Fruit fly (Drosophila melanogaster) whole organism, embryonic: ENCODE measurements around the gene sbr.

Experiments
- Atf6 ChIP-seq: fragments of 200-800 bp; sonication (Bioruptor generic); IDR thresholded peaks from 2 replicates; pipeline ENCODE4 v1.3.6; 2022; ENCODE audit warnings: missing biosample characterization, missing genetic modification characterization
- CG11085 ChIP-seq: fragments of 200-800 bp; sonication (Bioruptor generic); IDR thresholded peaks from 2 replicates; pipeline ENCODE4 v1.3.6; 2022; ENCODE audit warnings: missing biosample characterization, missing genetic modification characterization
- CG12942 ChIP-seq: fragments of 200-800 bp; sonication (Bioruptor generic); optimal IDR thresholded peaks from 3 replicates; lab custom pipeline; 2016; ENCODE audit warnings: missing biosample characterization, missing genetic modification characterization
- CG13123 ChIP-seq: fragments of 200-800 bp; sonication (Bioruptor generic); optimal IDR thresholded peaks from 2 replicates; lab custom pipeline; 2016; ENCODE audit warnings: missing biosample characterization, missing genetic modification characterization
- CG13775 ChIP-seq: fragments of 200-800 bp; sonication (Bioruptor generic); optimal IDR thresholded peaks from 3 replicates; lab custom pipeline; 2017; ENCODE audit warnings: missing biosample characterization, mild to moderate bottlenecking, missing genetic modification characterization
- CG13894 ChIP-seq: fragments of 200-800 bp; sonication (Bioruptor generic); optimal IDR thresholded peaks from 3 replicates; lab custom pipeline; 2018; ENCODE audit warnings: missing biosample characterization, mild to moderate bottlenecking, missing genetic modification characterization, moderate library complexity
- CG14441 ChIP-seq: fragments of 200-800 bp; sonication (Bioruptor generic); IDR thresholded peaks from 2 replicates; pipeline ENCODE4 v1.3.6; 2022; ENCODE audit warnings: missing biosample characterization, missing genetic modification characterization
- CG14710 ChIP-seq: fragments of 200-800 bp; sonication (Bioruptor generic); optimal IDR thresholded peaks from 3 replicates; lab custom pipeline; 2019; ENCODE audit warnings: missing biosample characterization, mild to moderate bottlenecking, missing genetic modification characterization, moderate library complexity
- CG14860 ChIP-seq: fragments of 200-800 bp; sonication (Bioruptor generic); IDR thresholded peaks from 3 replicates; pipeline ENCODE4 v1.3.6; 2022; ENCODE audit warnings: missing biosample characterization, missing genetic modification characterization; ENCODE audit not compliant: partially characterized antibody
- CG14965 ChIP-seq: fragments of 200-800 bp; sonication (Bioruptor generic); optimal IDR thresholded peaks from 2 replicates; lab custom pipeline; 2016; ENCODE audit warnings: missing biosample characterization, missing genetic modification characterization, borderline replicate concordance
- CG15514 ChIP-seq: fragments of 200-800 bp; sonication (Bioruptor generic); optimal IDR thresholded peaks from 3 replicates; lab custom pipeline; 2017; ENCODE audit warnings: missing biosample characterization, missing genetic modification characterization, mild to moderate bottlenecking, moderate library complexity, missing genetic modification reagents
- CG15601 ChIP-seq: fragments of 200-800 bp; sonication (Bioruptor generic); optimal IDR thresholded peaks from 3 replicates; lab custom pipeline; 2019; ENCODE audit warnings: missing biosample characterization, mild to moderate bottlenecking, missing genetic modification characterization, moderate library complexity
- CG16779 ChIP-seq: fragments of 200-800 bp; sonication (Bioruptor generic); IDR thresholded peaks from 2 replicates; pipeline ENCODE4 v1.3.6; 2022; ENCODE audit warnings: missing biosample characterization, missing genetic modification characterization
- CG3065 ChIP-seq: fragments of 200-800 bp; sonication (Bioruptor generic); optimal IDR thresholded peaks from 2 replicates; lab custom pipeline; 2016; ENCODE audit warnings: missing biosample characterization, missing genetic modification characterization
- CG32772 ChIP-seq: fragments of 200-800 bp; sonication (Bioruptor generic); IDR thresholded peaks from 2 replicates; pipeline ENCODE4 v1.3.6; 2022; ENCODE audit warnings: missing biosample characterization, missing genetic modification characterization
- CG33213 ChIP-seq: fragments of 200-800 bp; sonication (Bioruptor generic); optimal IDR thresholded peaks from 3 replicates; lab custom pipeline; 2016; ENCODE audit warnings: missing biosample characterization, missing genetic modification characterization
- CG34224 ChIP-seq: fragments of 200-800 bp; sonication (Bioruptor generic); IDR thresholded peaks from 3 replicates; pipeline ENCODE4 v1.3.6; 2022; ENCODE audit warnings: missing biosample characterization, missing genetic modification characterization; ENCODE audit not compliant: partially characterized antibody
- CG3726 ChIP-seq: fragments of 200-800 bp; sonication (Bioruptor generic); IDR thresholded peaks from 3 replicates; pipeline ENCODE4, ENCODE4 v1.3.6; 2022; ENCODE audit warnings: missing biosample characterization, missing genetic modification characterization
- CG3995 ChIP-seq: fragments of 200-800 bp; sonication (Bioruptor generic); optimal IDR thresholded peaks from 3 replicates; lab custom pipeline; 2016; ENCODE audit warnings: missing biosample characterization, missing genetic modification characterization
- CG6175 ChIP-seq: fragments of 200-800 bp; sonication (Bioruptor generic); IDR thresholded peaks from 3 replicates; pipeline ENCODE4 v1.3.6; 2022; ENCODE audit warnings: missing biosample characterization, missing genetic modification characterization
- CG6254 ChIP-seq: fragments of 200-800 bp; sonication (Bioruptor generic); optimal IDR thresholded peaks from 3 replicates; lab custom pipeline; 2017; ENCODE audit warnings: mild to moderate bottlenecking, missing biosample characterization, missing genetic modification reagents, missing genetic modification characterization
- CG6791 ChIP-seq: fragments of 200-800 bp; sonication (Bioruptor generic); IDR thresholded peaks from 3 replicates; pipeline ENCODE4 v1.3.6; 2022; ENCODE audit warnings: missing biosample characterization, missing genetic modification characterization; ENCODE audit not compliant: partially characterized antibody
- CG6854 ChIP-seq: fragments of 200-800 bp; sonication (Bioruptor generic); optimal IDR thresholded peaks from 3 replicates; lab custom pipeline; 2017; ENCODE audit warnings: missing biosample characterization, mild to moderate bottlenecking, missing genetic modification characterization
- Camta ChIP-seq: fragments of 200-800 bp; sonication (Bioruptor generic); optimal IDR thresholded peaks from 2 replicates; lab custom pipeline; 2016; ENCODE audit warnings: missing biosample characterization, missing genetic modification characterization
- E2f2 ChIP-seq: fragments of 200-800 bp; sonication (Bioruptor generic); IDR thresholded peaks from 2 replicates; pipeline ENCODE4 v1.3.6; 2022; ENCODE audit warnings: missing biosample characterization, missing genetic modification characterization
- Ets65A ChIP-seq: fragments of 200-800 bp; sonication (Bioruptor generic); peaks from one replicate; lab custom pipeline; 2016; ENCODE audit warnings: missing biosample characterization, missing genetic modification characterization
- Fer2 ChIP-seq: fragments of 200-800 bp; sonication (Bioruptor generic); optimal IDR thresholded peaks from 2 replicates; lab custom pipeline; 2018; ENCODE audit warnings: missing biosample characterization, mild to moderate bottlenecking, missing genetic modification characterization, moderate library complexity
- Fer3 ChIP-seq: fragments of 200-800 bp; sonication (Bioruptor generic); optimal IDR thresholded peaks from 2 replicates; lab custom pipeline; 2018; ENCODE audit warnings: missing biosample characterization, mild to moderate bottlenecking, missing genetic modification characterization, moderate library complexity
- HHEX ChIP-seq: fragments of 200-800 bp; sonication (Bioruptor generic); optimal IDR thresholded peaks from 3 replicates; lab custom pipeline; 2017; ENCODE audit warnings: missing biosample characterization, mild to moderate bottlenecking, missing genetic modification characterization, missing genetic modification reagents
- HLH3B ChIP-seq: fragments of 200-800 bp; sonication (Bioruptor generic); IDR thresholded peaks from 2 replicates; pipeline ENCODE4 v1.3.6; 2022; ENCODE audit warnings: missing biosample characterization, missing genetic modification characterization
- Jarid2 ChIP-seq: fragments of 200-800 bp; sonication (Bioruptor generic); optimal IDR thresholded peaks from 3 replicates; lab custom pipeline; 2017; ENCODE audit warnings: mild to moderate bottlenecking, missing biosample characterization, missing genetic modification reagents, missing genetic modification characterization
- Lim3 ChIP-seq: fragments of 200-800 bp; sonication (Bioruptor generic); IDR thresholded peaks from 2 replicates; pipeline ENCODE4 v1.3.6; 2022; ENCODE audit warnings: missing biosample characterization, missing genetic modification characterization
- Nf-YA ChIP-seq: fragments of 200-800 bp; sonication (Bioruptor generic); IDR thresholded peaks from 2 replicates; pipeline ENCODE4 v1.3.6; 2022; ENCODE audit warnings: missing biosample characterization, missing genetic modification characterization
- Rx ChIP-seq: fragments of 200-800 bp; sonication (Bioruptor generic); IDR thresholded peaks from 2 replicates; pipeline ENCODE4 v1.3.6; 2022; ENCODE audit warnings: missing biosample characterization, missing genetic modification characterization
- Side ChIP-seq: fragments of 200-800 bp; sonication (Bioruptor generic); optimal IDR thresholded peaks from 2 replicates; lab custom pipeline; 2016; ENCODE audit warnings: missing biosample characterization, missing genetic modification characterization
- Vsx1 ChIP-seq: fragments of 200-800 bp; sonication (Bioruptor generic); optimal IDR thresholded peaks from 2 replicates; lab custom pipeline; 2017; ENCODE audit warnings: missing biosample characterization, mild to moderate bottlenecking, missing genetic modification characterization, missing genetic modification reagents
- abd-A ChIP-seq: fragments of 200-800 bp; sonication (Bioruptor generic); optimal IDR thresholded peaks from 3 replicates; lab custom pipeline; 2019; ENCODE audit warnings: missing biosample characterization, mild to moderate bottlenecking, missing genetic modification characterization, moderate library complexity
- ash1 ChIP-seq: fragments of 200-800 bp; sonication (Bioruptor generic); optimal IDR thresholded peaks from 2 replicates; lab custom pipeline; 2018; ENCODE audit warnings: missing biosample characterization, mild to moderate bottlenecking, missing genetic modification characterization
- cad ChIP-seq: fragments of >200 bp; optimal IDR thresholded peaks from 2 replicates; lab custom pipeline; 2017; ENCODE audit warnings: missing biosample characterization, missing genetic modification characterization
- dan ChIP-seq: fragments of 200-800 bp; sonication (Bioruptor generic); IDR thresholded peaks from 2 replicates; pipeline ENCODE4 v1.3.6; 2022; ENCODE audit warnings: missing biosample characterization, missing genetic modification characterization
- dmrt11E ChIP-seq: fragments of 200-800 bp; sonication (Bioruptor generic); optimal IDR thresholded peaks from 3 replicates; lab custom pipeline; 2018; ENCODE audit warnings: missing biosample characterization, mild to moderate bottlenecking, missing genetic modification characterization, moderate library complexity
- insv ChIP-seq, 2 experiments: fragments of 200-800 bp; sonication (Bioruptor generic); optimal IDR thresholded peaks; 3 replicates each; lab custom pipeline; 2016 to 2018; ENCODE audit warnings: missing biosample characterization in 2 of 2, missing genetic modification characterization in 2 of 2
- kah ChIP-seq: fragments of 200-800 bp; sonication (Bioruptor generic); optimal IDR thresholded peaks from 2 replicates; lab custom pipeline; 2018; ENCODE audit warnings: missing biosample characterization, mild to moderate bottlenecking, missing genetic modification characterization
- lmd ChIP-seq: fragments of 200-800 bp; sonication (Bioruptor generic); IDR thresholded peaks from 2 replicates; pipeline ENCODE4 v1.3.6; 2022; ENCODE audit warnings: missing biosample characterization, missing genetic modification characterization
- salm ChIP-seq: fragments of 200-800 bp; sonication (Bioruptor generic); optimal IDR thresholded peaks from 2 replicates; lab custom pipeline; 2018; ENCODE audit warnings: missing biosample characterization, mild to moderate bottlenecking, missing genetic modification characterization
- seq ChIP-seq: fragments of 200-800 bp; sonication (Bioruptor generic); IDR thresholded peaks from 2 replicates; pipeline ENCODE4 v1.3.6; 2022; ENCODE audit warnings: missing biosample characterization, missing genetic modification characterization
- slbo ChIP-seq: fragments of 200-800 bp; sonication (Bioruptor generic); IDR thresholded peaks from 2 replicates; pipeline ENCODE4 v1.3.6; 2022; ENCODE audit warnings: missing biosample characterization, missing genetic modification characterization
- sqz ChIP-seq: fragments of 200-800 bp; sonication (Bioruptor generic); optimal IDR thresholded peaks from 3 replicates; lab custom pipeline; 2018; ENCODE audit warnings: missing biosample characterization, mild to moderate bottlenecking, missing genetic modification characterization
- twi ChIP-seq: fragments of 200-800 bp; optimal IDR thresholded peaks from 2 replicates; lab custom pipeline; 2019; ENCODE audit warnings: missing biosample characterization, mild to moderate bottlenecking, missing genetic modification characterization, moderate library complexity
- unpg ChIP-seq: fragments of 200-800 bp; sonication (Bioruptor generic); optimal IDR thresholded peaks from 3 replicates; lab custom pipeline; 2018; ENCODE audit warnings: missing biosample characterization, mild to moderate bottlenecking, missing genetic modification characterization, moderate library complexity
- zen ChIP-seq: fragments of 200-800 bp; sonication (Bioruptor generic); optimal IDR thresholded peaks from 3 replicates; lab custom pipeline; 2018; ENCODE audit warnings: missing biosample characterization, mild to moderate bottlenecking, missing genetic modification characterization, moderate library complexity

The sbr gene

DNA sequence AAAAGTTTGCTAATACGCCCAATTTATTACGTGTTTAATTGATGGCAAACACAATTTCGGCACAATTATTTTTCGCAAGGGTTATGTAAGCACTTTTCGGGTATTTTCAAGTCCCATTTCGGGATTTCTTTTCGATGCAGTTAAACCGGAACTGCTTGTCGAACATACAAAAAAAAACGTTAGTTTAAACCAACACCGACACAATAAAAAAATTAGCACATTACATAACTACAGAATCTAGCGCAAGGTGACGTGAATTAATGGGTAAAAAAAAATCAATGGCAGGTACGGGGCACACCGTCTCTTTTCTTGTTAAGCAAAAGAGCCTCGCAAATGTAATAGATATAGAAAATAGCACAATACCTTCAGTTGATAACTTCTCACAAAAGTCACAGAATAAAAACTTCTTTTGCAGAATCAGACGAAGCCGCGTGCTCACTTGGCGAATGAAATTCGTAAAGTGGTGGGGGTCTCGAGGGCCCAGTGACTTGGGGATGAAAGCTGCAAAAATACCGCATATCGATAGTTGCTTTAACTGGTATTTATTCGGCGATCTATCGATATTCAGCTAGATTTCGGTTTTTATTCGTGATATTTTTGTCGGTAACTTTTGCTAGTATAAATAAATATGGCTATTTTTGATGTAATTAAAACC, 60.3 kb downstream of the sbr start, which contains the start of the genes Ant2 and sesB (continued):
- TF ChIP-seq CG32772 (GFP tag; lab: Robert Waterston, UW) (no peak), E2f2 (no peak), CG3065 (GFP tag; lab: Kevin White, UChicago) (no peak), CG13123 (GFP tag; lab: Kevin White, UChicago) (no peak), CG33213 (GFP tag; lab: Kevin White, UChicago) (peak; percentile 34), Jarid2 (GFP tag; lab: Kevin White, UChicago) (no peak), Ets65A (GFP tag; lab: Kevin White, UChicago) (no peak), Fer3 (tag; lab: Kevin White, UChicago) (no peak), CG3995 (GFP tag; lab: Kevin White, UChicago) (peak; percentile 93), CG15514 (GFP tag; lab: Kevin White, UChicago) (peak; percentile 43), Atf6 (GFP tag; lab: Robert Waterston, UW) (no peak), Lim3 (GFP tag; lab: Robert Waterston, UW) (no peak), dmrt11E (tag; lab: Kevin White, UChicago) (no peak), CG6175 (GFP tag; lab: Robert Waterston, UW) (no peak), abd-A (no peak), CG13894 (tag; lab: Kevin White, UChicago) (peak; percentile 5), zen (tag; lab: Kevin White, UChicago) (no peak), twi (tag; lab: Kevin White, UChicago) (no peak), HHEX (GFP tag; lab: Kevin White, UChicago) (no peak), CG3726 (GFP tag; lab: Robert Waterston, UW) (no peak), unpg (GFP tag; lab: Kevin White, UChicago) (no peak), CG14860 (GFP tag; lab: Robert Waterston, UW) (no peak; the same call in 2 of the 3 replicates), CG34224 (GFP tag; lab: Robert Waterston, UW) (peak; percentile 43), kah (GFP tag; lab: Kevin White, UChicago) (no peak), Side (GFP tag; lab: Kevin White, UChicago) (no peak), CG14710 (tag; lab: Kevin White, UChicago) (peak; percentile 2), dan (GFP tag; lab: Robert Waterston, UW) (no peak), HLH3B (no peak), CG6791 (peak; percentile 77), Nf-YA (GFP tag; lab: Robert Waterston, UW) (no peak), cad (GFP tag; lab: Kevin White, UChicago) (no peak), CG12942 (GFP tag; lab: Kevin White, UChicago) (no peak), sqz (peak; percentile 23), Vsx1 (no peak), lmd (GFP tag; lab: Robert Waterston, UW) (no peak), CG6254 (GFP tag; lab: Kevin White, UChicago) (no peak), CG6854 (GFP tag; lab: Kevin White, UChicago) (no peak), Fer2 (tag; lab: Kevin White, UChicago) (no peak), Rx (GFP tag; lab: Robert Waterston, UW) (no peak), seq (no peak), CG14441 (no peak), CG13775 (GFP tag; lab: Kevin White, UChicago) (no peak), CG16779 (GFP tag; lab: Robert Waterston, UW) (no peak), ash1 (no peak), salm (tag; lab: Kevin White, UChicago) (no peak), CG15601 (no peak), insv (GFP tag; optimal IDR thresholded peaks at IDR 0.05; lab: Kevin White, UChicago) (no peak), slbo (no peak), CG11085 (no peak), Camta (GFP tag; lab: Kevin White, UChicago) (no peak), CG14965 (GFP tag; lab: Kevin White, UChicago) (no peak)
